Worm (Caenorhabditis elegans) whole organism, L4/young adult: ENCODE measurements around the gene C17E7.9.

Experiments
- W03F9.2 ChIP-seq: fragments of 150-350 bp; optimal IDR thresholded peaks from 2 replicates; lab custom pipeline; 2014; ENCODE audit warnings: missing biosample characterization, missing genetic modification characterization
- dao-5 ChIP-seq: sonication (generic microtip); optimal IDR thresholded peaks from 2 replicates; lab custom pipeline; 2016; ENCODE audit warnings: missing genotype, missing genetic modification characterization, moderate library complexity, missing compliant biosample characterization
- him-1 ChIP-seq: sonication (generic microtip); optimal IDR thresholded peaks from 2 replicates; lab custom pipeline; 2016; ENCODE audit warnings: missing genotype, missing genetic modification reagents, missing genetic modification characterization, missing compliant biosample characterization

The C17E7.9 gene

ce11 chrV:3902458-3903157, 11.9 kb upstream of the C17E7.9 start, which contains the start of the genes str-229 and srh-190:
TSS of gene str-229 (minus strand) at chrV:3902558.
TSS of gene srh-190 (plus strand) at chrV:3903107.
- TF ChIP-seq dao-5 (tag; lab: Kevin White, UChicago): no peak
- no peak for TF ChIP-seq W03F9.2 (tag; lab: Kevin White, UChicago)
- TF ChIP-seq him-1: no peak

ce11 chrV:3900102-3900501, 9.4 kb upstream of the C17E7.9 start, which contains the start of gene irld-22:
TSS of gene irld-22 (minus strand) at chrV:3900202.
- TF ChIP-seq dao-5 (tag; lab: Kevin White, UChicago) (no peak), him-1 (no peak), W03F9.2 (tag; lab: Kevin White, UChicago) (no peak)

DNA sequence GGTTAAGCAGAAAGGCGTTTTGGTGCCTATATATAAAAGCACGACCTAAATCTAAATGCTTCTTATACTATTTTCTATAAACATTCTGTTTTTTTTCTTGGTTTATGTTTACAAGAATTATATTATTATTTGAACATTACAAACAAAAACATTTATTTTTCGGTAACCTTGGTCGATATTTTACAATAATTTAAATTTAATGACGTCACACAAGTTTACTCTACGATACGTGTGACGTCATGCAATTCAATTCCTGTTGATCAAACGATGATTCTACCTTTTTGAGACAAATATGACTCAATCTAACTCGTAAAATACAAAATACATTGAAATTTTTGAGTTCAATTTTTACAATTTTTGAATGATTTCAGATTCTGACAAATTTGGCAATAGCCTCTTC, 5.4 kb upstream of the C17E7.9 start:
- TF ChIP-seq dao-5 (tag; lab: Kevin White, UChicago) (no peak), him-1 (no peak), W03F9.2 (tag; lab: Kevin White, UChicago) (no peak)

DNA sequence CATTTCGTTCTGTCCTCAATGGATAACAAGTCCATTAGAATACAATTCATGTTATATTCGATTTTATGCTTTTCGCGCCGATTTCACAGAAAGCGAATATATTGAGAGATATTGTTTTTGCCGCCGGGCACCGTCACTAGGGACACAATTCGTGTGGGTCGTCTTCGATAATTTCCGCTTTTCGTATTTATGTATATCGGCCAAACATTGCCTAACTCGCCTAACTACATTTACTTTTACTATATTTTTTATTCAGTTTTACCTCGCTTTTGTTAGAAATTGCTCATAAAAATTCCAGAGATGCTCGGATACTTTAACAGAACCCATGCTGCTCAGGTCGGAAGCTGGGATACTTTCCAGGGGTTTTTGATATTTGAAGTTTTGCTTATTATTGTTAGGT, 4.0 kb upstream of the C17E7.9 start, which contains the start of gene sre-9:
Gene sre-9 (plus strand): TSS at position 301 of the 400 bp plus-strand sequence.
- TF ChIP-seq W03F9.2 (tag; lab: Kevin White, UChicago) (no peak), dao-5 (tag; lab: Kevin White, UChicago) (no peak), him-1 (no peak)

DNA sequence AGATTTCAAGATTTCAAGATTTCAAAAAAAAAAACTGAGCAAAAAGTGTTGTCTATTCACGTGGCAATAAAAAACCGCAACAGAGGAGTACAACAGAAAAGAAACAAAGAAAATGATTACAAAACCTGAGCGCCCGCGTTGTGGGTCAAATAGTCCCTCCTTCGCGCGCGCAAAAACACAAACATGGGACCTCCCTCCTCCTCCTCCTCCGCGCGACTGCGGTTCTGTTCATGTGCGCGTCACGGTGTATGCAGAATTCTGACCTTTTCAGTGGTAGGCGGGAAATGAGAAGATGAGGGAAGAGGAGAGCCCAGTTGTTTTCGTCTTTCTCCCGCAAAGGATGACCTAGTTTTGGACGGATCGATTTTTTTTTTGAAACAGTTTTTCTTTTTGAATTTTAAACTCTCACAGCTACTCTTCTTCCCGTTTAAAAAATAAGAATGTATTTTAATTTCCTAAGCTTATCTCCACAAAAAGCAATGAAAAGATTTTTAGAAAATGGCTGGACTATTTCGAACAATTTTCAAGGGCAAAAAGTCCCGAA, 1.8 kb upstream of the C17E7.9 start, which contains the start of gene C17E7.4:
Gene C17E7.4 (plus strand): TSS at position 494 of the 544 bp plus-strand sequence.
- TF ChIP-seq him-1 (no peak), W03F9.2 (tag; lab: Kevin White, UChicago) (no peak), dao-5 (tag; lab: Kevin White, UChicago) (no peak)

- TF ChIP-seq dao-5 (tag; lab: Kevin White, UChicago) (no peak), W03F9.2 (tag; lab: Kevin White, UChicago) (no peak), him-1 (no peak)
Measured at ce11 chrV:3891919-3892318, 1.3 kb upstream of the C17E7.9 start, which contains the start of gene C17E7.12. TSS of gene C17E7.12 (minus strand) at chrV:3892019.

- no peak for TF ChIP-seq him-1
- TF ChIP-seq dao-5 (tag; lab: Kevin White, UChicago): no peak
- TF ChIP-seq W03F9.2 (tag; lab: Kevin White, UChicago): no peak
Measured at ce11 chrV:3889113-3889512, 1.5 kb downstream of the C17E7.9 start, which contains the start of gene C17E7.13. TSS of gene C17E7.13 (minus strand) at chrV:3889288.

ce11 chrV:3886104-3886503, 4.6 kb downstream of the C17E7.9 start, which contains the start of gene nhr-124:
TSS of gene nhr-124 (minus strand) at chrV:3886204.
- TF ChIP-seq dao-5 (tag; lab: Kevin White, UChicago) (no peak), him-1 (no peak), W03F9.2 (tag; lab: Kevin White, UChicago) (no peak)

- TF ChIP-seq W03F9.2 (tag; lab: Kevin White, UChicago) (no peak), dao-5 (tag; lab: Kevin White, UChicago) (no peak)
Measured at ce11 chrV:3884550-3884949, 6.1 kb downstream of the C17E7.9 start.

- TF ChIP-seq W03F9.2 (tag; lab: Kevin White, UChicago) (no peak), him-1 (no peak), dao-5 (tag; lab: Kevin White, UChicago) (no peak)
Measured at ce11 chrV:3878223-3878622, 12.4 kb downstream of the C17E7.9 start, which contains the start of gene nhr-159. TSS of gene nhr-159 (minus strand) at chrV:3878323.

DNA sequence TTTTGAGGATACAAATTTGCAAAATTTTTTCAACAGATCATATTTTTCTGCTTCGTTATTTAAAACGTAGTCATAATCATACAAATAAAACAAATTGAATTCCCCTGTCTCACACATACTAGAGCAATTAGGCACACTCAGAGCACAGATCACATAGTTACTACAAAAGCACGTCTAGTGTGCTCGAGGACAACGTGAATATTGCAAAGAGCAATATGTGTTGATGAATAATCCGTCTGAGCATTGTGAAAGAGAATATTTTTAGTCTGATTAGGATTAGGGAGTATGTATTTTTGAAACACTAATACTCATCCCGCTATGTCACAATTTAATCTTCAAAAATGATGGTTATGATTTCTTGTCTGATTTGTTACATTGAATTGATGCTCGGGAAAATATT, 13.4 kb downstream of the C17E7.9 start:
- TF ChIP-seq W03F9.2 (tag; lab: Kevin White, UChicago): no peak
- TF ChIP-seq dao-5 (tag; lab: Kevin White, UChicago): no peak
- TF ChIP-seq him-1: no peak

DNA sequence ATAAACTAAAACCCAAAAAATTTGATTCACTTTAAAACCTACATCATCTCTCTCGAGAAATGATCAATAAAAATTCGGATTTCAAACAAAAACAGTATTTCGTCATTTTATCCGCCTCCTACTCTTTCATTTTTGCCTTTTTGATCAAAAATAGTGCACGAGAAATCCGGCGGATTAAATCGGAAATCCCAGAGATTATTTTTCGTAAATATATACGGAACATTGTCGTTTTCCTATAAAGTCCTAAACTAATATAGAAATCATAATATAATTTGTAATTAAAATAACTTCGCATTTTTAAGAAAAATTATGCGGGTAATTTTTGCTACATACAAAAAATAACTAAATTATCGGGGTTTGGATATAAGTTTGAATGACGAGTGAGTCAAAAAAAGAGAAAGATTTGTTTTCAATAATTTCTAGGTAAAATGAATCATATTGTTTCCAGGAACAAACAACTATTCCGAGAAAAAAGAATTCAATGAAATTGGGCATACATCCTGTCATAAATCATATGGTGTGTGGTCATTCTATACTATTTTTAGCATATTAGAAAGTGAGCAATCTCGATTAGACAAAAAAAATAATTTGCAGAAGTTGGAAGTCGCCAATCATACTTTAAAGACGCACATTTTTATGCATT, 16.4 kb downstream of the C17E7.9 start, which contains the start of gene nhr-158:
Gene nhr-158 (minus strand): TSS at position 51 of the 643 bp plus-strand sequence.
- no peak for TF ChIP-seq dao-5 (tag; lab: Kevin White, UChicago)
- TF ChIP-seq W03F9.2 (tag; lab: Kevin White, UChicago): no peak
- no peak for TF ChIP-seq him-1

- TF ChIP-seq him-1 (no peak), dao-5 (tag; lab: Kevin White, UChicago) (no peak), W03F9.2 (tag; lab: Kevin White, UChicago) (no peak)
Measured at ce11 chrV:3870359-3870758, 20.3 kb downstream of the C17E7.9 start.
